Fruit fly (Drosophila melanogaster): ENCODE results near the gene milt.

Gene milt

dm6 chr2L:7049009-7049647, 11.5 kb downstream of the milt start (continued):
- TF ChIP-seq odd (GFP tag; optimal IDR thresholded peaks at IDR 0.05), result peak; percentile 15
- peak; percentile 95; the same call in 2 of the 3 replicates for TF ChIP-seq Opbp (GFP tag; IDR thresholded peaks at IDR 0.05; ENCODE audit: partially characterized antibody)
- no peak for TF ChIP-seq Atf3 (GFP tag; optimal IDR thresholded peaks at IDR 0.05)
- no peak for TF ChIP-seq ind (GFP tag; optimal IDR thresholded peaks at IDR 0.05)
- no peak for TF ChIP-seq sim (GFP tag; IDR thresholded peaks at IDR 0.05)
- no peak for TF ChIP-seq CG16815 (GFP tag; optimal IDR thresholded peaks at IDR 0.05)
- TF ChIP-seq CG4360 (GFP tag; IDR thresholded peaks at IDR 0.05), result 0 out of 2 replicates have a peak, but pooled peaks have one; percentile 5
- TF ChIP-seq cg (GFP tag; optimal IDR thresholded peaks at IDR 0.05), result peak; percentile 86
- TF ChIP-seq seq (GFP tag; IDR thresholded peaks at IDR 0.05), result peak; percentile 78
- TF ChIP-seq CG9932 (GFP tag; IDR thresholded peaks at IDR 0.05), result peak; percentile 53
- 0 out of 3 replicates have a peak, but pooled peaks have one; percentile 25 for TF ChIP-seq CG34422 (GFP tag; IDR thresholded peaks at IDR 0.05)
- TF ChIP-seq peb (GFP tag; IDR thresholded peaks at IDR 0.05), result no peak
- peak; percentile 91 for TF ChIP-seq sna (GFP tag; IDR thresholded peaks at IDR 0.05; ENCODE audit: partially characterized antibody)
- TF ChIP-seq CG6175 (GFP tag; IDR thresholded peaks at IDR 0.05), result no peak
- no peak for TF ChIP-seq CG11247 (GFP tag; IDR thresholded peaks at IDR 0.05)
- no peak for TF ChIP-seq maf-S (GFP tag; optimal IDR thresholded peaks at IDR 0.05)
- no peak for TF ChIP-seq gcm (GFP tag; optimal IDR thresholded peaks at IDR 0.05)
- no peak for TF ChIP-seq CG3838 (GFP tag; optimal IDR thresholded peaks at IDR 0.05)
- peak; percentile 30 for TF ChIP-seq Xbp1 (GFP tag; optimal IDR thresholded peaks at IDR 0.05)
- TF ChIP-seq hb (GFP tag; IDR thresholded peaks at IDR 0.05; ENCODE audit: partially characterized antibody), result peak; percentile 100
- no peak for TF ChIP-seq CkIIα-i1 (GFP tag; IDR thresholded peaks at IDR 0.05)
- peak; percentile 26; the same call in 1 of the 2 replicates for TF ChIP-seq ttk (GFP tag; IDR thresholded peaks at IDR 0.05)
- TF ChIP-seq Sin3A (optimal IDR thresholded peaks at IDR 0.05), result no peak
- TF ChIP-seq BtbVII (GFP tag; optimal IDR thresholded peaks at IDR 0.05), result peak; percentile 71
- peak; percentile 42 for TF ChIP-seq CG8924 (tag; optimal IDR thresholded peaks at IDR 0.05)
- TF ChIP-seq CG16813 (GFP tag; IDR thresholded peaks at IDR 0.05; ENCODE audit: partially characterized antibody), result peak; percentile 97
- TF ChIP-seq Dfd (GFP tag; optimal IDR thresholded peaks at IDR 0.05), result no peak
- no peak for TF ChIP-seq pho (GFP tag; optimal IDR thresholded peaks at IDR 0.05)
- TF ChIP-seq CG9215 (GFP tag; IDR thresholded peaks at IDR 0.05), result peak; percentile 98
- TF ChIP-seq sob (GFP tag; IDR thresholded peaks at IDR 0.05), result peak; percentile 44; the same call in 1 of the 2 replicates
- no peak for TF ChIP-seq CG17186 (GFP tag; optimal IDR thresholded peaks at IDR 0.05)
- TF ChIP-seq CG12769 (tag; optimal IDR thresholded peaks at IDR 0.05), result no peak
- TF ChIP-seq Hr39 (optimal IDR thresholded peaks at IDR 0.05), result no peak
- TF ChIP-seq ase (GFP tag; IDR thresholded peaks at IDR 0.05), result no peak
- no peak for TF ChIP-seq tll (GFP tag; optimal IDR thresholded peaks at IDR 0.05)
- TF ChIP-seq CG7556 (GFP tag; optimal IDR thresholded peaks at IDR 0.05), result peak; percentile 1
- TF ChIP-seq psq (GFP tag; optimal IDR thresholded peaks at IDR 0.05), result no peak
- TF ChIP-seq CG6272 (GFP tag; IDR thresholded peaks at IDR 0.05), result no peak
- TF ChIP-seq Atf6 (GFP tag; IDR thresholded peaks at IDR 0.05), result peak; percentile 53; the same call in 1 of the 2 replicates
- no peak for TF ChIP-seq bcd (GFP tag; optimal IDR thresholded peaks at IDR 0.05)
- no peak for TF ChIP-seq al (GFP tag; IDR thresholded peaks at IDR 0.05)
- peak in 1 of 2 experiments; percentile 71 for TF ChIP-seq pan (optimal IDR thresholded peaks at IDR 0.05)
- peak in 1 of 2 experiments; percentile 17 for TF ChIP-seq pan (GFP tag; optimal IDR thresholded peaks at IDR 0.05 in 1 of 2, IDR thresholded peaks at IDR 0.05 in 1 of 2)
- TF ChIP-seq ci (GFP tag; IDR thresholded peaks at IDR 0.05), result peak; percentile 62; the same call in 2 of the 3 replicates
- TF ChIP-seq lmd (GFP tag; IDR thresholded peaks at IDR 0.05), result no peak
- no peak for TF ChIP-seq Blimp-1 (GFP tag; optimal IDR thresholded peaks at IDR 0.05)
- TF ChIP-seq HLH4C (GFP tag; IDR thresholded peaks at IDR 0.05; ENCODE audit: partially characterized antibody), result peak; percentile 100
- TF ChIP-seq lov (optimal IDR thresholded peaks at IDR 0.05), result no peak
- TF ChIP-seq lov (GFP tag; IDR thresholded peaks at IDR 0.05), result 0 out of 3 replicates have a peak, but pooled peaks have one; percentile 13
- peak; percentile 35 for TF ChIP-seq CG2120 (GFP tag; optimal IDR thresholded peaks at IDR 0.05)
- TF ChIP-seq Rx (GFP tag; IDR thresholded peaks at IDR 0.05), result no peak
